Worm (Caenorhabditis elegans): ENCODE measurements around the gene F43H9.3.

- no peak for TF ChIP-seq aly-1 (tag; optimal IDR thresholded peaks at IDR 0.05)
- no peak for TF ChIP-seq ama-1 (optimal IDR thresholded peaks at IDR 0.05)
- TF ChIP-seq sea-1 (GFP tag; conservative IDR thresholded peaks at IDR 0.05): no peak
- no peak for TF ChIP-seq F13C5.2 (tag; optimal IDR thresholded peaks at IDR 0.05)
- TF ChIP-seq hmbx-1 (tag; optimal IDR thresholded peaks at IDR 0.05): no peak
- TF ChIP-seq hnd-1 (tag; optimal IDR thresholded peaks at IDR 0.05): no peak
- no peak for TF ChIP-seq scrt-1 (GFP tag; IDR thresholded peaks at IDR 0.05)
- no peak for TF ChIP-seq tbx-11 (GFP tag; IDR thresholded peaks at IDR 0.05)
- TF ChIP-seq flt-1 (GFP tag; IDR thresholded peaks at IDR 0.05): no peak
- TF ChIP-seq hmg-4 (GFP tag; optimal IDR thresholded peaks at IDR 0.05): no peak
Measured at ce11 chrV:7985860-7986259, 38.9 kb downstream of the F43H9.3 start, which contains the start of gene Y97E10AL.1.

Data from whole organism, early embryonic.